Worm (Caenorhabditis elegans): Measurements from ENCODE around the gene T02G5.14.

ce11 chrII:7119525-7119924 lies 35.4 kb downstream of the T02G5.14 start:
- TF ChIP-seq aly-2 (tag; optimal IDR thresholded peaks at IDR 0.05) (no peak), nhr-23 (tag; optimal IDR thresholded peaks at IDR 0.05) (no peak), snpc-4 (tag; optimal IDR thresholded peaks at IDR 0.05) (no peak), tbx-2 (tag; optimal IDR thresholded peaks at IDR 0.05) (no peak), elt-1 (tag; optimal IDR thresholded peaks at IDR 0.05) (no peak), ztf-11 (tag; optimal IDR thresholded peaks at IDR 0.05) (no peak)
